Worm (Caenorhabditis elegans) whole organism, young adult: Measurements from ENCODE around the gene Y39B6A.10.

Source experiments
- F49E8.2 ChIP-seq: sonication (generic microtip); optimal IDR thresholded peaks from 3 replicates; lab custom pipeline; 2017; ENCODE audit warnings: missing genetic modification characterization, mild to moderate bottlenecking, missing compliant biosample characterization, antibody characterized with exemption, moderate library complexity; ENCODE audit not compliant: insufficient read depth
- K11D2.4 ChIP-seq: fragments of 200-800 bp; sonication (Bioruptor generic); IDR thresholded peaks from 2 replicates; pipeline ENCODE4 v1.3.6; 2022; ENCODE audit warnings: missing genetic modification reagents, missing genetic modification characterization, missing compliant biosample characterization
- Y79H2A.3 ChIP-seq: fragments of 200-800 bp; sonication (Bioruptor generic); conservative IDR thresholded peaks from 2 replicates; pipeline ENCODE4 v1.3.6; 2022; ENCODE audit warnings: missing genetic modification reagents, missing genetic modification characterization, missing compliant biosample characterization
- ama-1 ChIP-seq, 3 experiments: fragments of 150-350 bp in 1 of 3; sonication (generic microtip) in 2 of 3; optimal IDR thresholded peaks; 2 replicates each; lab custom pipeline; 2014 to 2018; ENCODE audit warnings: missing biosample characterization in 2 of 3, missing genetic modification characterization in 2 of 3, missing genetic modification reagents in 2 of 3
- ceh-27 ChIP-seq: fragments of 200-800 bp; sonication (Bioruptor generic); optimal IDR thresholded peaks from 2 replicates; lab custom pipeline; 2018; ENCODE audit warnings: mild to moderate bottlenecking, missing genetic modification characterization, moderate library complexity, missing compliant biosample characterization
- chd-7 ChIP-seq: sonication (generic microtip); optimal IDR thresholded peaks from 2 replicates; lab custom pipeline; 2016; ENCODE audit warnings: mild to moderate bottlenecking, missing genetic modification characterization, moderate library complexity, missing compliant biosample characterization
- lin-35 ChIP-seq, 3 experiments: fragments of 150-350 bp in 2 of 3; sonication (generic microtip) in 1 of 3; optimal IDR thresholded peaks; 2 replicates each; lab custom pipeline; 2014 to 2018; ENCODE audit warnings: missing biosample characterization in 3 of 3, missing genetic modification characterization in 3 of 3, missing genetic modification reagents in 3 of 3
- mxl-1 ChIP-seq: sonication (generic microtip); optimal IDR thresholded peaks from 2 replicates; lab custom pipeline; 2016; ENCODE audit warnings: missing genetic modification characterization, missing compliant biosample characterization
- nhr-90 ChIP-seq: sonication (generic microtip); optimal IDR thresholded peaks from 2 replicates; lab custom pipeline; 2016; ENCODE audit warnings: missing genotype, mild to moderate bottlenecking, missing genetic modification characterization, missing compliant biosample characterization
- snpc-4 ChIP-seq, 5 experiments: fragments of 150-350 bp in 1 of 5; sonication (generic microtip) in 4 of 5; optimal IDR thresholded peaks; 2 replicates each; lab custom pipeline; 2014 to 2018; ENCODE audit warnings: missing genetic modification characterization in 5 of 5, missing biosample characterization in 3 of 5, antibody characterized with exemption in 2 of 5, mild to moderate bottlenecking in 2 of 5, missing compliant biosample characterization in 2 of 5, missing genotype in 2 of 5, moderate library complexity in 2 of 5, missing genetic modification reagents in 1 of 5
- unc-130 ChIP-seq: sonication (generic microtip); optimal IDR thresholded peaks from 2 replicates; lab custom pipeline; 2016; ENCODE audit warnings: missing genetic modification reagents, missing genetic modification characterization, missing compliant biosample characterization
- ztf-26 ChIP-seq: sonication (generic microtip); optimal IDR thresholded peaks from 2 replicates; lab custom pipeline; 2017; ENCODE audit warnings: missing genetic modification characterization, missing compliant biosample characterization

DNA sequence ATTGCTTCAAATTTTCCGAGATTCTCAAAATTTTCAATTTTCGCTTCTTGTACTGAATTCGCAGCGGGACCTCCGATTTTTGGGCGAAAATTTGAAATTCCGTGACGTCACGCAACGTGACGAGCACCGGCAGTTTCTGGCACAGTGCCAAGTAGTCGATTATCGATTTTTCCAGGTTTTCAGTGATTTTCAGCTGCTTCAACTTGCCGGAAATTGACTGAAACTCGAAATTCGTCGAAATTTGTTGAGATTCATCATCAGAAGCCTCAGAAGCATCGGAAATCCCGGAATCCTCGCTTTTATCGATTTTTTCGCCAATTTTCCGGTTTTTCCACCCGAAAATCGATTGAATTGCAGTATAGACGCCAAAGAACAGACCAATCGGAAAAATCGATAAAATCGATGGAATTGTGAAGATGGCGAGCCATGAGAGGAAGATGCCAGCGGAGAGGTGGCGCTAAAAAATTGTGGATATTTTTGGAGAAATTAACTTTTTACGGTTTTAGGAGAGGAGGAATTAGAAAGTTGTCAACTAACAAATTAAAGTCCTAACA is 1.5 kb downstream of the Y39B6A.10 start:
- no peak for TF ChIP-seq lin-35 (GFP tag; optimal IDR thresholded peaks at IDR 0.05; lab: Kevin White, UChicago)
- no peak for TF ChIP-seq ceh-27 (GFP tag; lab: Kevin White, UChicago)
- no peak for TF ChIP-seq nhr-90
- TF ChIP-seq Y79H2A.3 (GFP tag; lab: Robert Waterston, UW), result no peak
- no peak for TF ChIP-seq K11D2.4 (GFP tag; lab: Robert Waterston, UW)
- no peak for TF ChIP-seq F49E8.2 (tag; lab: Kevin White, UChicago)
- TF ChIP-seq ztf-26 (tag; lab: Kevin White, UChicago), result no peak
- TF ChIP-seq snpc-4 (GFP tag; optimal IDR thresholded peaks at IDR 0.05; lab: Kevin White, UChicago), result no peak
- no peak for TF ChIP-seq snpc-4 (tag; optimal IDR thresholded peaks at IDR 0.05; lab: Kevin White, UChicago)
- no peak for TF ChIP-seq ama-1 (optimal IDR thresholded peaks at IDR 0.05; lab: Kevin White, UChicago)
- no peak for TF ChIP-seq ama-1 (GFP tag; optimal IDR thresholded peaks at IDR 0.05; lab: Kevin White, UChicago)
- TF ChIP-seq mxl-1, result no peak
- TF ChIP-seq chd-7 (tag; lab: Kevin White, UChicago), result no peak
- no peak for TF ChIP-seq unc-130 (GFP tag; lab: Kevin White, UChicago)
